Worm (Caenorhabditis elegans): ENCODE measurements around the gene clp-6.

The clp-6 gene

DNA sequence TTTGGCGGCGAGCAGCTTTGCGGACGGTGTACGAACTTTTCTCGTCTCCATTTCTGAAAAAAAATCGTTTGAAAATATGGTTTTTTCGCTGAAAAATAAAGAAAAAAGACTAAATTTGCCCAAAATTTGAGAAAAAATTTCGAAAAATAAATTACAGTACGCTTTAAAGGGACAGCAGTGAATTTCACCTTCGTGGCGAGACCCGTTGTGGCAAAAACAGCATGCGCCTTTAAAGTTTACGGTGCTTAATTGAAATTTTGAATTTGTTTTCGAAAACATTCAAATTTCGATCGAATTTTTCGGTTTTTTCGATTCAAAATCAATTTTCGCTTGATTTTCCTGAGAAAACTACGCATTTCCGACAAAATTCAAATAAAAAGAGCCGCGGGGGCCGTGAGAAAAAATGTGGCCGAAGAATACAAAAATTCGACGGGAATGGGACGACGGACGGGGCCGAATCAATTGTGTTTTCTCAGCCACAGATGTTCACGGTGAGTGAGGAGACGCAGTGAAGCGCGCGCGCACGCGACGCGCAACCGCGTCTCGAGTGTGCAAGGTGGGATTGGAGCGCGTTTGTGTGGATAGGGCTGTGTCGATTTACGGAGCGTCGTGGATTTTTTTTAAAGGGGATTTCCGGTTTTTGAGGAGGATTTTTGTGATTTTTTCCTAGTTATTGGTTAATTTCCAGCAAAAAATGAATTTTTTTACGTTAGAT, 14.9 kb downstream of the clp-6 start, which contains the start of gene Y77E11A.7 (continued):
- TF ChIP-seq ceh-6 (GFP tag; optimal IDR thresholded peaks at IDR 0.05) (no peak), ceh-22 (tag; optimal IDR thresholded peaks at IDR 0.05) (peak; percentile 18), unc-3 (GFP tag; conservative IDR thresholded peaks at IDR 0.05) (0 out of 2 replicates have a peak, but pooled peaks have one; percentile 29), unc-3 (tag; optimal IDR thresholded peaks at IDR 0.05) (peak; percentile 45), hlh-30 (tag; optimal IDR thresholded peaks at IDR 0.05; ENCODE audit: insufficient read depth) (peak; percentile 97), hlh-13 (GFP tag; optimal IDR thresholded peaks at IDR 0.05) (no peak), hlh-6 (tag; optimal IDR thresholded peaks at IDR 0.05) (peak; percentile 32), pat-9 (tag; optimal IDR thresholded peaks at IDR 0.05) (no peak), che-1 (tag; optimal IDR thresholded peaks at IDR 0.05) (no peak), ttx-3 (tag; optimal IDR thresholded peaks at IDR 0.05) (no peak), ama-1 (optimal IDR thresholded peaks at IDR 0.05) (no peak), Y22D7AL.16 (tag; optimal IDR thresholded peaks at IDR 0.05) (no peak), npax-4 (tag; optimal IDR thresholded peaks at IDR 0.05) (no peak), C08G9.2 (tag; optimal IDR thresholded peaks at IDR 0.05) (peak; percentile 79), C38D4.7 (GFP tag; optimal IDR thresholded peaks at IDR 0.05) (no peak), ceh-2 (tag; optimal IDR thresholded peaks at IDR 0.05) (peak; percentile 58), fkh-6 (tag; optimal IDR thresholded peaks at IDR 0.05) (peak; percentile 70), elt-2 (tag; optimal IDR thresholded peaks at IDR 0.05) (peak; percentile 25), ceh-31 (tag; optimal IDR thresholded peaks at IDR 0.05) (peak; percentile 95), gmeb-2 (tag; optimal IDR thresholded peaks at IDR 0.05) (no peak), K02D7.2 (tag; optimal IDR thresholded peaks at IDR 0.05) (no peak), K09A11.1 (tag; optimal IDR thresholded peaks at IDR 0.05; ENCODE audit: insufficient read depth) (no peak), ceh-48 (tag; optimal IDR thresholded peaks at IDR 0.05) (peak; percentile 49), nhr-232 (tag; optimal IDR thresholded peaks at IDR 0.05) (no peak), sdc-2 (tag; optimal IDR thresholded peaks at IDR 0.05) (peak; percentile 55), pha-4 (tag; optimal IDR thresholded peaks at IDR 0.05) (no peak), nhr-11 (tag; optimal IDR thresholded peaks at IDR 0.05) (no peak), fkh-10 (GFP tag; optimal IDR thresholded peaks at IDR 0.05) (no peak), fax-1 (tag; optimal IDR thresholded peaks at IDR 0.05) (no peak), ceh-19 (GFP tag; optimal IDR thresholded peaks at IDR 0.05) (no peak), tbx-7 (tag; optimal IDR thresholded peaks at IDR 0.05) (no peak), pros-1 (tag; optimal IDR thresholded peaks at IDR 0.05) (peak; percentile 94), rnt-1 (tag; optimal IDR thresholded peaks at IDR 0.05) (peak; percentile 90), pag-3 (tag; optimal IDR thresholded peaks at IDR 0.05; ENCODE audit: borderline replicate concordance) (no peak)

DNA sequence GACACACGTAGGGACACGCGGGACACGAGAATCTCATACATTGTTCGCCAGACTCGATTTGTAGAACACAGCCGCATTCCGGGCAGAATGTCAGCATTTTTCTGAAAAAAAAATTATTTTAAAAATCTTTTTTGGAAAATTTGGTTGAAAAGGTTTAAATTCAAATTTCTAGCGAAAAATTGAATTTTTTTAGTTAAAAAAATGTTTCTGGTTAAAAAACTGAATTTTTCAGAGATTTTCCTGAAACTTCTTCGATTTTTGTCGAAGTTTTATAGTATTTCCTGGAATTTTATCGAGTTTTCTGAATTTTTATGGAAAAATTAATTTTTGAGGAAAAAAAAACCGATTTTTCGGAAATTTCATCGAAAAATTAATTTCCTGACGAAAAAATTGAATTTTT, 24.9 kb downstream of the clp-6 start, which contains the start of gene rpc-11:
rpc-11 (minus strand) TSS at position 101 of the 400 bp plus-strand sequence.
- TF ChIP-seq mec-3 (tag; optimal IDR thresholded peaks at IDR 0.05; ENCODE audit: borderline replicate concordance) (no peak), hlh-30 (tag; optimal IDR thresholded peaks at IDR 0.05; ENCODE audit: insufficient read depth) (no peak), ceh-2 (tag; optimal IDR thresholded peaks at IDR 0.05) (no peak), ets-4 (tag; optimal IDR thresholded peaks at IDR 0.05) (no peak), pros-1 (tag; optimal IDR thresholded peaks at IDR 0.05) (no peak), pqm-1 (tag; optimal IDR thresholded peaks at IDR 0.05) (no peak), K09A11.1 (tag; optimal IDR thresholded peaks at IDR 0.05; ENCODE audit: insufficient read depth) (no peak), npax-4 (tag; optimal IDR thresholded peaks at IDR 0.05) (no peak), elt-2 (tag; optimal IDR thresholded peaks at IDR 0.05) (no peak), ceh-24 (tag; optimal IDR thresholded peaks at IDR 0.05) (no peak), tbx-2 (tag; optimal IDR thresholded peaks at IDR 0.05) (no peak), ama-1 (optimal IDR thresholded peaks at IDR 0.05) (no peak), ceh-6 (GFP tag; optimal IDR thresholded peaks at IDR 0.05) (no peak), ceh-45 (GFP tag; IDR thresholded peaks at IDR 0.05) (no peak), sox-4 (tag; optimal IDR thresholded peaks at IDR 0.05) (no peak), ref-2 (tag; optimal IDR thresholded peaks at IDR 0.05) (no peak)
